Worm (Caenorhabditis elegans): ENCODE measurements around the gene ubh-3.

ubh-3 gene

ce11 chrV:6517305-6518224 lies 9.0 kb upstream of the ubh-3 start (continued):
- TF ChIP-seq tbp1 (GFP tag; optimal IDR thresholded peaks at IDR 0.05): no peak
- no peak for TF ChIP-seq F52B5.7 (tag; optimal IDR thresholded peaks at IDR 0.05)
- TF ChIP-seq unc-62 (GFP tag; optimal IDR thresholded peaks at IDR 0.05): no peak
- no peak for TF ChIP-seq F57A8.1 (GFP tag; optimal IDR thresholded peaks at IDR 0.05)
- TF ChIP-seq snpc-1.3 (tag; optimal IDR thresholded peaks at IDR 0.05; ENCODE audit: insufficient read depth): no peak
- no peak for TF ChIP-seq ceh-79 (tag; optimal IDR thresholded peaks at IDR 0.05)
- TF ChIP-seq K11D2.4 (GFP tag; IDR thresholded peaks at IDR 0.05): peak; percentile 35; the same call in 1 of the 2 replicates
- no peak for TF ChIP-seq B0035.1 (tag; optimal IDR thresholded peaks at IDR 0.05)
- no peak for TF ChIP-seq F10E7.11 (tag; optimal IDR thresholded peaks at IDR 0.05)
- no peak for TF ChIP-seq tlf-1 (GFP tag; optimal IDR thresholded peaks at IDR 0.05)
- no peak for TF ChIP-seq T07F8.4 (tag; optimal IDR thresholded peaks at IDR 0.05)

ce11 chrV:6516491-6517304 lies 8.1 kb upstream of the ubh-3 start, which contains the start of gene mdh-1:
Gene mdh-1, minus strand, starts transcription at chrV:6516526.
- TF ChIP-seq dox-1 (GFP tag; IDR thresholded peaks at IDR 0.05): 0 out of 2 replicates have a peak, but pooled peaks have one; percentile 10
- peak; percentile 5 for TF ChIP-seq lin-54 (GFP tag; optimal IDR thresholded peaks at IDR 0.05)
- TF ChIP-seq lir-1 (GFP tag; conservative IDR thresholded peaks at IDR 0.05): no peak
- peak; percentile 26 for TF ChIP-seq ceh-27 (GFP tag; optimal IDR thresholded peaks at IDR 0.05)
- TF ChIP-seq egrh-3 (GFP tag; IDR thresholded peaks at IDR 0.05): no peak
- no peak for TF ChIP-seq snpc-4 (GFP tag; optimal IDR thresholded peaks at IDR 0.05)
- no peak for TF ChIP-seq snpc-4 (tag; optimal IDR thresholded peaks at IDR 0.05)
- peak; percentile 44 for TF ChIP-seq ama-1 (optimal IDR thresholded peaks at IDR 0.05)
- TF ChIP-seq ama-1 (GFP tag; optimal IDR thresholded peaks at IDR 0.05): no peak
- peak; percentile 43; the same call in 1 of the 2 replicates for TF ChIP-seq Y95B8A.8 (GFP tag; IDR thresholded peaks at IDR 0.05)
- TF ChIP-seq D2030.7 (GFP tag; IDR thresholded peaks at IDR 0.05): 0 out of 2 replicates have a peak, but pooled peaks have one; percentile 17
- peak; percentile 44; the same call in 1 of the 2 replicates for TF ChIP-seq mcd-1 (GFP tag; IDR thresholded peaks at IDR 0.05)
- peak; percentile 60 for TF ChIP-seq nhr-80 (tag; optimal IDR thresholded peaks at IDR 0.05)
- peak; percentile 8 for TF ChIP-seq attf-5 (GFP tag; optimal IDR thresholded peaks at IDR 0.05)
- TF ChIP-seq pbrm-1 (GFP tag; IDR thresholded peaks at IDR 0.05): 0 out of 2 replicates have a peak, but pooled peaks have one; percentile 2
- no peak for TF ChIP-seq dpff-1 (tag; optimal IDR thresholded peaks at IDR 0.05)
- no peak for TF ChIP-seq sea-2 (GFP tag; IDR thresholded peaks at IDR 0.05)
- peak; percentile 4 for TF ChIP-seq ZK185.1 (tag; optimal IDR thresholded peaks at IDR 0.05; ENCODE audit: poor library complexity, severe bottlenecking)
- TF ChIP-seq nfyb-1 (GFP tag; IDR thresholded peaks at IDR 0.05): peak; percentile 40; the same call in 1 of the 2 replicates
- TF ChIP-seq dpl-1 (GFP tag; optimal IDR thresholded peaks at IDR 0.05): no peak
- peak; percentile 4 for TF ChIP-seq K12H6.12 (tag; optimal IDR thresholded peaks at IDR 0.05)
- peak; percentile 77 for TF ChIP-seq pha-4 (tag; optimal IDR thresholded peaks at IDR 0.05)
- no peak for TF ChIP-seq zfh-2 (GFP tag; conservative IDR thresholded peaks at IDR 0.05)
- TF ChIP-seq B0261.1 (tag; optimal IDR thresholded peaks at IDR 0.05): no peak
- peak in 1 of 2 experiments; percentile 24 for TF ChIP-seq let-607 (tag; optimal IDR thresholded peaks at IDR 0.05)
- TF ChIP-seq atf-7 (tag; optimal IDR thresholded peaks at IDR 0.05): no peak
- no peak for TF ChIP-seq hlh-12 (tag; optimal IDR thresholded peaks at IDR 0.05)
- TF ChIP-seq let-526 (GFP tag; IDR thresholded peaks at IDR 0.05): peak; percentile 49; the same call in 1 of the 2 replicates
